ENCODE assay signal across 4 fruit fly cellular contexts in genomic region chr3R:20312838-20313237, dm6.
A peak's percentile ranks its signal among the peaks of the same experiment; 100 is the strongest.
TF ChIP-seq lines count a peak whose summit lies in the region.

No protein-coding gene starts in this region.

TF ChIP-seq in whole organism, adult, 20 proteins besides CTCF, POLR2A, EP300 and RAD21 (continued from another document):
- TF ChIP-seq tj (GFP tag; optimal IDR thresholded peaks at IDR 0.05; lab: Kevin White, UChicago), result peak; percentile 49
- TF ChIP-seq CG12768 (GFP tag; optimal IDR thresholded peaks at IDR 0.05; lab: Kevin White, UChicago), result peak; percentile 75

TF ChIP-seq in whole organism, embryonic, 481 proteins besides CTCF, POLR2A, EP300 and RAD21 (continued from another document and continues in another):
- TF ChIP-seq pb (GFP tag; optimal IDR thresholded peaks at IDR 0.05; lab: Kevin White, UChicago), result no peak
- TF ChIP-seq HLH54F (GFP tag; optimal IDR thresholded peaks at IDR 0.05; lab: Kevin White, UChicago), result no peak
- 0 out of 3 replicates have a peak, but pooled peaks have one; percentile 29 for TF ChIP-seq so (GFP tag; IDR thresholded peaks at IDR 0.05; lab: Robert Waterston, UW)
- no peak for TF ChIP-seq jumu (GFP tag; optimal IDR thresholded peaks at IDR 0.05; lab: Kevin White, UChicago)
- peak in 1 of 2 experiments; percentile 12 for TF ChIP-seq Eip74EF (GFP tag; optimal IDR thresholded peaks at IDR 0.05; lab: Kevin White, UChicago)
- peak; percentile 29 for TF ChIP-seq cwo (GFP tag; optimal IDR thresholded peaks at IDR 0.05; lab: Kevin White, UChicago)
- no peak for TF ChIP-seq CG6791 (GFP tag; IDR thresholded peaks at IDR 0.05; lab: Robert Waterston, UW; ENCODE audit: partially characterized antibody)
- TF ChIP-seq Usf (GFP tag; optimal IDR thresholded peaks at IDR 0.05; lab: Kevin White, UChicago), result no peak
- TF ChIP-seq chif (GFP tag; optimal IDR thresholded peaks at IDR 0.05; lab: Kevin White, UChicago), result no peak
- no peak for TF ChIP-seq wek (GFP tag; optimal IDR thresholded peaks at IDR 0.05; lab: Kevin White, UChicago)
- no peak for TF ChIP-seq kay (GFP tag; optimal IDR thresholded peaks at IDR 0.05; lab: Kevin White, UChicago)
- peak; percentile 1 for TF ChIP-seq CG10543 (GFP tag; optimal IDR thresholded peaks at IDR 0.05; lab: Kevin White, UChicago)
- no peak for TF ChIP-seq NFAT (GFP tag; IDR thresholded peaks at IDR 0.05; lab: Robert Waterston, UW)
- TF ChIP-seq chm (GFP tag; IDR thresholded peaks at IDR 0.05; lab: Robert Waterston, UW), result no peak
- TF ChIP-seq Jarid2 (GFP tag; optimal IDR thresholded peaks at IDR 0.05; lab: Kevin White, UChicago), result peak; percentile 26
- no peak for TF ChIP-seq sim (GFP tag; IDR thresholded peaks at IDR 0.05; lab: Robert Waterston, UW)
- peak; percentile 13 for TF ChIP-seq CG4424 (GFP tag; optimal IDR thresholded peaks at IDR 0.05; lab: Kevin White, UChicago)
- no peak for TF ChIP-seq onecut (GFP tag; IDR thresholded peaks at IDR 0.05; lab: Robert Waterston, UW)
- TF ChIP-seq ewg (GFP tag; optimal IDR thresholded peaks at IDR 0.05; lab: Kevin White, UChicago), result no peak
- TF ChIP-seq pan (optimal IDR thresholded peaks at IDR 0.05; lab: Kevin White, UChicago), result no peak
- TF ChIP-seq pan (GFP tag; optimal IDR thresholded peaks at IDR 0.05 in 1 of 2, IDR thresholded peaks at IDR 0.05 in 1 of 2), result peak in 1 of 2 experiments; percentile 51
- TF ChIP-seq scrt (GFP tag; optimal IDR thresholded peaks at IDR 0.05; lab: Kevin White, UChicago), result peak; percentile 34
- TF ChIP-seq YL-1 (GFP tag; optimal IDR thresholded peaks at IDR 0.05; lab: Kevin White, UChicago), result no peak
- no peak for TF ChIP-seq bowl (GFP tag; IDR thresholded peaks at IDR 0.05; lab: Robert Waterston, UW)
- TF ChIP-seq Ssrp (tag; optimal IDR thresholded peaks at IDR 0.05; lab: Kevin White, UChicago), result no peak
- TF ChIP-seq abd-A (tag; optimal IDR thresholded peaks at IDR 0.05; lab: Kevin White, UChicago), result no peak
- no peak for TF ChIP-seq CG11560 (tag; IDR thresholded peaks at IDR 0.05; lab: Robert Waterston, UW)
- TF ChIP-seq grau (tag; optimal IDR thresholded peaks at IDR 0.05; lab: Kevin White, UChicago), result peak; percentile 24
- TF ChIP-seq Bgb (GFP tag; IDR thresholded peaks at IDR 0.05; lab: Robert Waterston, UW; ENCODE audit: partially characterized antibody), result no peak
- TF ChIP-seq CG13624 (GFP tag; optimal IDR thresholded peaks at IDR 0.05; lab: Kevin White, UChicago), result peak; percentile 19
- TF ChIP-seq NfI (GFP tag; optimal IDR thresholded peaks at IDR 0.05; lab: Kevin White, UChicago), result no peak
- no peak for TF ChIP-seq Hey (tag; optimal IDR thresholded peaks at IDR 0.05; lab: Kevin White, UChicago)
- TF ChIP-seq Rfx (GFP tag; IDR thresholded peaks at IDR 0.05; lab: Robert Waterston, UW), result no peak
- TF ChIP-seq CG17829 (tag; optimal IDR thresholded peaks at IDR 0.05; lab: Kevin White, UChicago), result peak; percentile 23
- no peak for TF ChIP-seq usp (GFP tag; optimal IDR thresholded peaks at IDR 0.05; lab: Kevin White, UChicago)
- TF ChIP-seq BEAF-32 (GFP tag; optimal IDR thresholded peaks at IDR 0.05; lab: Kevin White, UChicago), result no peak
- peak; percentile 40; the same call in 1 of the 2 replicates for TF ChIP-seq stc (GFP tag; IDR thresholded peaks at IDR 0.05; lab: Robert Waterston, UW)
- no peak for TF ChIP-seq yki (optimal IDR thresholded peaks at IDR 0.05; lab: Kevin White, UChicago)
- TF ChIP-seq Poxn (GFP tag; IDR thresholded peaks at IDR 0.05; lab: Robert Waterston, UW), result no peak
- no peak for TF ChIP-seq CrebB (tag; optimal IDR thresholded peaks at IDR 0.05; lab: Kevin White, UChicago)
- TF ChIP-seq toy (GFP tag; IDR thresholded peaks at IDR 0.05; lab: Robert Waterston, UW), result no peak
- TF ChIP-seq lmd (GFP tag; IDR thresholded peaks at IDR 0.05; lab: Robert Waterston, UW), result peak; percentile 53
- TF ChIP-seq vnd (GFP tag; IDR thresholded peaks at IDR 0.05; lab: Robert Waterston, UW; ENCODE audit: partially characterized antibody), result no peak
- peak; percentile 45; the same call in 1 of the 2 replicates for TF ChIP-seq CG14441 (GFP tag; IDR thresholded peaks at IDR 0.05; lab: Robert Waterston, UW)

TF ChIP-seq in whole organism, prepupa, 60 proteins besides CTCF, POLR2A, EP300 and RAD21 (continued from another document):
- TF ChIP-seq esn (GFP tag; optimal IDR thresholded peaks at IDR 0.05; lab: Kevin White, UChicago) (peak; percentile 60), Ets96B (tag; optimal IDR thresholded peaks at IDR 0.05; lab: Kevin White, UChicago) (peak; percentile 75), vri (GFP tag; optimal IDR thresholded peaks at IDR 0.05; lab: Kevin White, UChicago) (peak; percentile 66), Sox102F (GFP tag; optimal IDR thresholded peaks at IDR 0.05; lab: Kevin White, UChicago) (peak; percentile 55), CG4318 (GFP tag; optimal IDR thresholded peaks at IDR 0.05; lab: Kevin White, UChicago) (peak; percentile 66), Gug (GFP tag; IDR thresholded peaks at IDR 0.05; lab: Robert Waterston, UW) (peak; percentile 77), spab (GFP tag; optimal IDR thresholded peaks at IDR 0.05; lab: Kevin White, UChicago) (peak; percentile 59), CG10631 (GFP tag; optimal IDR thresholded peaks at IDR 0.05; lab: Kevin White, UChicago) (peak; percentile 57), acj6 (GFP tag; optimal IDR thresholded peaks at IDR 0.05; lab: Kevin White, UChicago) (peak; percentile 51), CG3032 (tag; optimal IDR thresholded peaks at IDR 0.05; lab: Kevin White, UChicago) (peak; percentile 64), CG7368 (GFP tag; optimal IDR thresholded peaks at IDR 0.05; lab: Kevin White, UChicago) (peak; percentile 68), Blimp-1 (GFP tag; optimal IDR thresholded peaks at IDR 0.05; lab: Kevin White, UChicago) (no peak), Sox15 (GFP tag; optimal IDR thresholded peaks at IDR 0.05; lab: Kevin White, UChicago) (no peak), Eip75B (GFP tag; optimal IDR thresholded peaks at IDR 0.05; lab: Kevin White, UChicago) (peak; percentile 71), dsx (GFP tag; optimal IDR thresholded peaks at IDR 0.05; lab: Kevin White, UChicago; ENCODE audit: poor library complexity, severe bottlenecking) (peak; percentile 31), CG8119 (GFP tag; IDR thresholded peaks at IDR 0.05; lab: Robert Waterston, UW) (peak; percentile 92), CG1621 (tag; optimal IDR thresholded peaks at IDR 0.05; lab: Kevin White, UChicago) (no peak), Lpt (GFP tag; optimal IDR thresholded peaks at IDR 0.05; lab: Kevin White, UChicago) (peak; percentile 90), CG11294 (GFP tag; IDR thresholded peaks at IDR 0.05; lab: Robert Waterston, UW) (peak; percentile 79), CG6808 (GFP tag; optimal IDR thresholded peaks at IDR 0.05; lab: Kevin White, UChicago) (peak; percentile 47), fd59A (GFP tag; optimal IDR thresholded peaks at IDR 0.05; lab: Kevin White, UChicago) (no peak), Eip93F (GFP tag; optimal IDR thresholded peaks at IDR 0.05; lab: Kevin White, UChicago) (no peak), CG32006 (GFP tag; optimal IDR thresholded peaks at IDR 0.05; lab: Kevin White, UChicago) (peak; percentile 90), CG3919 (GFP tag; optimal IDR thresholded peaks at IDR 0.05; lab: Kevin White, UChicago) (peak; percentile 78), Smox (GFP tag; optimal IDR thresholded peaks at IDR 0.05; lab: Kevin White, UChicago) (peak; percentile 42), ss (GFP tag; optimal IDR thresholded peaks at IDR 0.05; lab: Kevin White, UChicago) (peak in 1 of 2 experiments; percentile 5), pdm3 (GFP tag; optimal IDR thresholded peaks at IDR 0.05; lab: Kevin White, UChicago) (peak; percentile 75), CG11762 (GFP tag; optimal IDR thresholded peaks at IDR 0.05; lab: Kevin White, UChicago; ENCODE audit: insufficient read depth) (peak; percentile 82), Eip78C (GFP tag; lab: Kevin White, UChicago) (peak; percentile 96), Ets21C (GFP tag; optimal IDR thresholded peaks at IDR 0.05; lab: Kevin White, UChicago) (no peak), eg (GFP tag; IDR thresholded peaks at IDR 0.05; lab: Robert Waterston, UW) (peak; percentile 87), cyc (GFP tag; optimal IDR thresholded peaks at IDR 0.05; lab: Kevin White, UChicago) (peak; percentile 62), CG6276 (GFP tag; optimal IDR thresholded peaks at IDR 0.05; lab: Kevin White, UChicago) (peak; percentile 85), svp (GFP tag; lab: Kevin White, UChicago) (peak; percentile 72), CG6792 (GFP tag; optimal IDR thresholded peaks at IDR 0.05; lab: Kevin White, UChicago) (peak; percentile 39), fkh (GFP tag; optimal IDR thresholded peaks at IDR 0.05; lab: Kevin White, UChicago) (no peak), fd85E (GFP tag; optimal IDR thresholded peaks at IDR 0.05; lab: Kevin White, UChicago) (no peak), CG9139 (GFP tag; optimal IDR thresholded peaks at IDR 0.05; lab: Kevin White, UChicago) (no peak), CG11902 (GFP tag; optimal IDR thresholded peaks at IDR 0.05; lab: Kevin White, UChicago) (peak; percentile 53), achi (GFP tag; optimal IDR thresholded peaks at IDR 0.05; lab: Kevin White, UChicago) (peak; percentile 65), topi (GFP tag; optimal IDR thresholded peaks at IDR 0.05; lab: Kevin White, UChicago) (peak; percentile 76)

TF ChIP-seq in whole organism, wandering third instar larva, 38 proteins besides CTCF, POLR2A, EP300 and RAD21 (continued from another document):
- TF ChIP-seq N (GFP tag; optimal IDR thresholded peaks at IDR 0.05; lab: Kevin White, UChicago) (no peak), GATAd (GFP tag; optimal IDR thresholded peaks at IDR 0.05; lab: Kevin White, UChicago) (no peak), Mio (GFP tag; optimal IDR thresholded peaks at IDR 0.05; lab: Kevin White, UChicago) (no peak), Abd-B (GFP tag; optimal IDR thresholded peaks at IDR 0.05; lab: Kevin White, UChicago) (no peak), Rel (GFP tag; optimal IDR thresholded peaks at IDR 0.05; lab: Kevin White, UChicago) (peak; percentile 21), Rel (tag; optimal IDR thresholded peaks at IDR 0.05; lab: Kevin White, UChicago) (no peak), foxo (GFP tag; optimal IDR thresholded peaks at IDR 0.05; lab: Kevin White, UChicago) (peak in 1 of 2 experiments; percentile 82), jim (GFP tag; optimal IDR thresholded peaks at IDR 0.05; lab: Kevin White, UChicago) (no peak), psq (GFP tag; optimal IDR thresholded peaks at IDR 0.05; lab: Kevin White, UChicago) (peak; percentile 56), CG9705 (GFP tag; optimal IDR thresholded peaks at IDR 0.05; lab: Kevin White, UChicago) (no peak), Dfd (GFP tag; optimal IDR thresholded peaks at IDR 0.05; lab: Kevin White, UChicago) (no peak), dsf (GFP tag; optimal IDR thresholded peaks at IDR 0.05; lab: Kevin White, UChicago; ENCODE audit: borderline replicate concordance) (no peak), Hnf4 (GFP tag; optimal IDR thresholded peaks at IDR 0.05; lab: Kevin White, UChicago) (peak; percentile 27), dl (GFP tag; optimal IDR thresholded peaks at IDR 0.05; lab: Kevin White, UChicago; ENCODE audit: insufficient read depth in 1 of 2, partially characterized antibody in 2 of 2) (no peak), dmrt93B (GFP tag; optimal IDR thresholded peaks at IDR 0.05; lab: Kevin White, UChicago) (peak; percentile 11)
